Worm (Caenorhabditis elegans) whole organism, young adult: ENCODE data around the gene F09F9.5.

ENCODE experiments used
- C17E4.6 ChIP-seq: fragments of 200-800 bp; sonication (Bioruptor generic); IDR thresholded peaks from 2 replicates; pipeline ENCODE4 v1.3.6; 2022; ENCODE audit warnings: missing genetic modification reagents, missing genetic modification characterization, missing compliant biosample characterization
- D2030.7 ChIP-seq: fragments of 200-800 bp; sonication (Bioruptor generic); IDR thresholded peaks from 2 replicates; pipeline ENCODE4 v1.3.6; 2022; ENCODE audit warnings: missing genetic modification reagents, missing genetic modification characterization, missing compliant biosample characterization
- F37B4.10 ChIP-seq: fragments of 200-800 bp; sonication (Bioruptor generic); IDR thresholded peaks from 2 replicates; pipeline ENCODE4 v1.3.6; 2022; ENCODE audit warnings: missing genetic modification characterization, missing compliant biosample characterization
- F55B11.4 ChIP-seq: sonication (generic microtip); optimal IDR thresholded peaks from 2 replicates; lab custom pipeline; 2016; ENCODE audit warnings: missing compliant biosample characterization, missing genetic modification characterization, borderline replicate concordance; ENCODE audit not compliant: insufficient read depth
- aptf-2 ChIP-seq: fragments of 200-800 bp; sonication (Bioruptor generic); conservative IDR thresholded peaks from 2 replicates; pipeline ENCODE4 v1.3.6; 2022; ENCODE audit warnings: missing genetic modification reagents, missing genetic modification characterization, missing compliant biosample characterization
- attf-3 ChIP-seq: fragments of 200-800 bp; sonication (Bioruptor generic); conservative IDR thresholded peaks from 2 replicates; pipeline ENCODE4 v1.3.6; 2022; ENCODE audit warnings: missing genetic modification reagents, missing genetic modification characterization, missing compliant biosample characterization
- dox-1 ChIP-seq: fragments of 200-800 bp; sonication (Bioruptor generic); IDR thresholded peaks from 2 replicates; pipeline ENCODE4 v1.3.6; 2022; ENCODE audit warnings: missing genetic modification reagents, missing genetic modification characterization, missing compliant biosample characterization
- efl-1 ChIP-seq: fragments of 150-350 bp; optimal IDR thresholded peaks from 2 replicates; lab custom pipeline; 2014; ENCODE audit warnings: missing biosample characterization, missing genetic modification reagents, missing genetic modification characterization
- egrh-3 ChIP-seq: fragments of 200-800 bp; sonication (Bioruptor generic); IDR thresholded peaks from 2 replicates; pipeline ENCODE4 v1.3.6; 2022; ENCODE audit warnings: missing genetic modification reagents, missing genetic modification characterization, missing compliant biosample characterization
- him-1 ChIP-seq: sonication (generic microtip); optimal IDR thresholded peaks from 2 replicates; lab custom pipeline; 2016; ENCODE audit warnings: missing genotype, missing genetic modification reagents, missing genetic modification characterization, missing compliant biosample characterization
- lag-1 ChIP-seq: fragments of 200-800 bp; sonication (Bioruptor generic); IDR thresholded peaks from 2 replicates; pipeline ENCODE4 v1.3.6; 2022; ENCODE audit warnings: missing genetic modification reagents, missing genetic modification characterization, missing compliant biosample characterization
- lir-1 ChIP-seq: fragments of 200-800 bp; sonication (Bioruptor generic); conservative IDR thresholded peaks from 2 replicates; pipeline ENCODE4 v1.3.6; 2022; ENCODE audit warnings: missing genetic modification reagents, missing genetic modification characterization, missing compliant biosample characterization
- nhr-80 ChIP-seq: sonication (generic microtip); optimal IDR thresholded peaks from 2 replicates; lab custom pipeline; 2016; ENCODE audit warnings: missing genetic modification characterization, missing compliant biosample characterization
- pbrm-1 ChIP-seq: fragments of 200-800 bp; sonication (Bioruptor generic); IDR thresholded peaks from 2 replicates; pipeline ENCODE4 v1.3.6; 2022; ENCODE audit warnings: missing genetic modification reagents, missing genetic modification characterization, missing compliant biosample characterization
- snpc-3.4 ChIP-seq: sonication (generic microtip); optimal IDR thresholded peaks from 2 replicates; lab custom pipeline; 2017; ENCODE audit warnings: missing genetic modification characterization, mild to moderate bottlenecking, missing compliant biosample characterization, antibody characterized with exemption, moderate library complexity, missing genotype, missing genetic modification reagents
- sptf-2 ChIP-seq: fragments of 200-800 bp; sonication (Bioruptor generic); optimal IDR thresholded peaks from 2 replicates; lab custom pipeline; 2018; ENCODE audit warnings: mild to moderate bottlenecking, missing genetic modification characterization, missing compliant biosample characterization
- unc-130 ChIP-seq: sonication (generic microtip); optimal IDR thresholded peaks from 2 replicates; lab custom pipeline; 2016; ENCODE audit warnings: missing genetic modification reagents, missing genetic modification characterization, missing compliant biosample characterization

Gene F09F9.5

ce11 chrX:4163391-4163790 lies 45.7 kb downstream of the F09F9.5 start, which contains the start of gene ZK470.1:
Gene ZK470.1, plus strand, starts transcription at chrX:4163691.
- TF ChIP-seq F37B4.10 (GFP tag; lab: Robert Waterston, UW) = no peak
- TF ChIP-seq dox-1 (GFP tag; lab: Robert Waterston, UW) = no peak
- TF ChIP-seq him-1 (tag; lab: Kevin White, UChicago) = no peak
- TF ChIP-seq nhr-80 (tag; lab: Kevin White, UChicago) = no peak

ce11 chrX:4167150-4167549 lies 49.4 kb downstream of the F09F9.5 start, which contains the start of gene ZK470.14:
Gene ZK470.14, plus strand, starts transcription at chrX:4167450.
- TF ChIP-seq efl-1 (GFP tag; lab: Kevin White, UChicago) (no peak), lir-1 (GFP tag; lab: Robert Waterston, UW) (no peak), aptf-2 (GFP tag; lab: Robert Waterston, UW) (no peak), D2030.7 (GFP tag; lab: Robert Waterston, UW) (no peak), sptf-2 (GFP tag; lab: Kevin White, UChicago) (no peak), F37B4.10 (GFP tag; lab: Robert Waterston, UW) (no peak), lag-1 (GFP tag; lab: Robert Waterston, UW) (no peak), F55B11.4 (tag; lab: Kevin White, UChicago) (no peak), egrh-3 (no peak), C17E4.6 (GFP tag; lab: Robert Waterston, UW) (no peak), attf-3 (GFP tag; lab: Robert Waterston, UW) (no peak), pbrm-1 (GFP tag; lab: Robert Waterston, UW) (no peak), snpc-3.4 (tag; lab: Kevin White, UChicago) (no peak), unc-130 (GFP tag; lab: Kevin White, UChicago) (no peak)
